Fruit fly (Drosophila melanogaster) whole organism, embryonic: ENCODE data around the gene Mekk1.

Source experiments
- C15 ChIP-seq: fragments of 200-800 bp; sonication (Bioruptor generic); IDR thresholded peaks from 3 replicates; pipeline ENCODE4 v1.3.6; 2022; ENCODE audit warnings: missing biosample characterization, missing genetic modification characterization
- CG12236 ChIP-seq: fragments of 200-800 bp; sonication (Bioruptor generic); optimal IDR thresholded peaks from 2 replicates; lab custom pipeline; 2016; ENCODE audit warnings: missing biosample characterization, missing genetic modification characterization
- CG13287 ChIP-seq: fragments of 200-800 bp; sonication (Bioruptor generic); IDR thresholded peaks from 2 replicates; pipeline ENCODE4 v1.3.6; 2022; ENCODE audit warnings: missing biosample characterization, missing genetic modification characterization; ENCODE audit not compliant: partially characterized antibody
- CG13424 ChIP-seq: fragments of 200-800 bp; sonication (Bioruptor generic); optimal IDR thresholded peaks from 2 replicates; lab custom pipeline; 2019; ENCODE audit warnings: missing biosample characterization, mild to moderate bottlenecking, missing genetic modification characterization, moderate library complexity
- CG15073 ChIP-seq: fragments of 200-800 bp; sonication (Bioruptor generic); optimal IDR thresholded peaks from 2 replicates; lab custom pipeline; 2016; ENCODE audit warnings: missing biosample characterization, missing genetic modification characterization
- CG16813 ChIP-seq: fragments of 200-800 bp; sonication (Bioruptor generic); IDR thresholded peaks from 3 replicates; pipeline ENCODE4 v1.3.6; 2022; ENCODE audit warnings: missing biosample characterization, missing genetic modification characterization; ENCODE audit not compliant: partially characterized antibody
- CG18011 ChIP-seq: fragments of 200-800 bp; sonication (Bioruptor generic); optimal IDR thresholded peaks from 2 replicates; lab custom pipeline; 2017; ENCODE audit warnings: missing biosample characterization, missing genetic modification characterization, mild to moderate bottlenecking, moderate library complexity, missing genotype
- CG2199 ChIP-seq: fragments of 200-800 bp; sonication (Bioruptor generic); IDR thresholded peaks from 3 replicates; pipeline ENCODE4 v1.3.6; 2022; ENCODE audit warnings: missing biosample characterization, missing genetic modification characterization
- CG30020 ChIP-seq: fragments of 200-800 bp; optimal IDR thresholded peaks from 2 replicates; lab custom pipeline; 2019; ENCODE audit warnings: missing biosample characterization, mild to moderate bottlenecking, missing genetic modification characterization, moderate library complexity
- CG8388 ChIP-seq: fragments of 200-800 bp; sonication (Bioruptor generic); optimal IDR thresholded peaks from 2 replicates; lab custom pipeline; 2019; ENCODE audit warnings: missing biosample characterization, mild to moderate bottlenecking, missing genetic modification characterization, moderate library complexity
- CG9437 ChIP-seq: fragments of 200-800 bp; sonication (Bioruptor generic); optimal IDR thresholded peaks from 2 replicates; lab custom pipeline; 2018; ENCODE audit warnings: missing biosample characterization, mild to moderate bottlenecking, missing genetic modification characterization
- D19B ChIP-seq: fragments of 200-800 bp; sonication (Bioruptor generic); optimal IDR thresholded peaks from 2 replicates; lab custom pipeline; 2017; ENCODE audit warnings: missing biosample characterization, mild to moderate bottlenecking, missing genetic modification characterization
- Ets65A ChIP-seq: fragments of 200-800 bp; sonication (Bioruptor generic); peaks from one replicate; lab custom pipeline; 2016; ENCODE audit warnings: missing biosample characterization, missing genetic modification characterization
- HHEX ChIP-seq: fragments of 200-800 bp; sonication (Bioruptor generic); optimal IDR thresholded peaks from 3 replicates; lab custom pipeline; 2017; ENCODE audit warnings: missing biosample characterization, mild to moderate bottlenecking, missing genetic modification characterization, missing genetic modification reagents
- HLH4C ChIP-seq: fragments of 200-800 bp; sonication (Bioruptor generic); IDR thresholded peaks from 3 replicates; pipeline ENCODE4 v1.3.6; 2022; ENCODE audit warnings: missing biosample characterization, missing genetic modification characterization; ENCODE audit not compliant: partially characterized antibody
- MESR4 ChIP-seq: fragments of 200-800 bp; sonication (Bioruptor generic); optimal IDR thresholded peaks from 2 replicates; lab custom pipeline; 2018; ENCODE audit warnings: missing biosample characterization, mild to moderate bottlenecking, missing genetic modification characterization, moderate library complexity
- Med ChIP-seq: fragments of 200-800 bp; sonication (Bioruptor generic); peaks from one replicate; lab custom pipeline; 2016; ENCODE audit warnings: missing biosample characterization, missing genetic modification characterization, mild to moderate bottlenecking, inconsistent platforms, moderate library complexity
- Mes4 ChIP-seq: fragments of 200-800 bp; sonication (Bioruptor generic); optimal IDR thresholded peaks from 2 replicates; lab custom pipeline; 2016; ENCODE audit warnings: missing biosample characterization, missing genetic modification characterization
- NK7.1 ChIP-seq: fragments of 200-800 bp; sonication (Bioruptor generic); optimal IDR thresholded peaks from 3 replicates; lab custom pipeline; 2016; ENCODE audit warnings: missing biosample characterization, missing genetic modification characterization
- Neu2 ChIP-seq: fragments of 200-800 bp; sonication (Bioruptor generic); optimal IDR thresholded peaks from 3 replicates; lab custom pipeline; 2016; ENCODE audit warnings: missing biosample characterization, missing genetic modification characterization, borderline replicate concordance
- Nf-YC ChIP-seq: fragments of 200-800 bp; optimal IDR thresholded peaks from 3 replicates; lab custom pipeline; 2019; ENCODE audit warnings: missing biosample characterization, mild to moderate bottlenecking, missing genetic modification characterization, moderate library complexity
- Opbp ChIP-seq: fragments of 200-800 bp; sonication (Bioruptor generic); IDR thresholded peaks from 3 replicates; pipeline ENCODE4 v1.3.6; 2022; ENCODE audit warnings: missing biosample characterization, missing genetic modification characterization; ENCODE audit not compliant: partially characterized antibody
- Vsx1 ChIP-seq: fragments of 200-800 bp; sonication (Bioruptor generic); optimal IDR thresholded peaks from 2 replicates; lab custom pipeline; 2017; ENCODE audit warnings: missing biosample characterization, mild to moderate bottlenecking, missing genetic modification characterization, missing genetic modification reagents
- ato ChIP-seq: fragments of 200-800 bp; sonication (Bioruptor generic); IDR thresholded peaks from 2 replicates; pipeline ENCODE4 v1.3.6; 2022; ENCODE audit warnings: missing biosample characterization, missing genetic modification characterization; ENCODE audit not compliant: partially characterized antibody
- crc ChIP-seq: fragments of 200-800 bp; sonication (Bioruptor generic); optimal IDR thresholded peaks from 2 replicates; lab custom pipeline; 2016; ENCODE audit warnings: missing biosample characterization, missing genetic modification characterization
- dpn ChIP-seq, 2 experiments: fragments of 200-800 bp; sonication (Bioruptor generic); optimal IDR thresholded peaks; 3 replicates each; lab custom pipeline; 2016; ENCODE audit warnings: missing biosample characterization in 2 of 2, missing genetic modification characterization in 2 of 2
- exex ChIP-seq: fragments of 200-800 bp; sonication (Bioruptor generic); optimal IDR thresholded peaks from 4 replicates; lab custom pipeline; 2018; ENCODE audit warnings: missing biosample characterization, mild to moderate bottlenecking, missing genetic modification characterization, moderate library complexity
- pzg ChIP-seq: fragments of 200-800 bp; sonication (Bioruptor generic); optimal IDR thresholded peaks from 3 replicates; lab custom pipeline; 2018; ENCODE audit warnings: missing biosample characterization, mild to moderate bottlenecking, missing genetic modification characterization, moderate library complexity
- repo ChIP-seq: fragments of 200-800 bp; sonication (Bioruptor generic); optimal IDR thresholded peaks from 2 replicates; lab custom pipeline; 2016; ENCODE audit warnings: missing biosample characterization, missing genetic modification characterization
- row ChIP-seq: fragments of 200-800 bp; sonication (Bioruptor generic); IDR thresholded peaks from 3 replicates; pipeline ENCODE4 v1.3.6; 2022; ENCODE audit warnings: missing biosample characterization, missing genetic modification characterization
- sd ChIP-seq: fragments of 200-800 bp; sonication (Bioruptor generic); optimal IDR thresholded peaks from 3 replicates; lab custom pipeline; 2018; ENCODE audit warnings: missing biosample characterization, mild to moderate bottlenecking, missing genetic modification characterization, moderate library complexity
- so ChIP-seq: fragments of 200-800 bp; sonication (Bioruptor generic); IDR thresholded peaks from 3 replicates; pipeline ENCODE4 v1.3.6; 2022; ENCODE audit warnings: missing biosample characterization, missing genetic modification characterization
- stwl ChIP-seq: fragments of 200-800 bp; sonication (Bioruptor generic); optimal IDR thresholded peaks from 3 replicates; lab custom pipeline; 2018; ENCODE audit warnings: missing biosample characterization, mild to moderate bottlenecking, missing genetic modification characterization, moderate library complexity
- unpg ChIP-seq: fragments of 200-800 bp; sonication (Bioruptor generic); optimal IDR thresholded peaks from 3 replicates; lab custom pipeline; 2018; ENCODE audit warnings: missing biosample characterization, mild to moderate bottlenecking, missing genetic modification characterization, moderate library complexity

Mekk1 gene

dm6 chr3R:18733580-18733979 lies 9.8 kb downstream of the Mekk1 start (continued):
- TF ChIP-seq so: no peak
- 0 out of 3 replicates have a peak, but pooled peaks have one; percentile 12 for TF ChIP-seq Opbp (GFP tag; lab: Robert Waterston, UW)
- TF ChIP-seq HHEX (GFP tag; lab: Kevin White, UChicago): no peak
- no peak for TF ChIP-seq Vsx1 (GFP tag; lab: Kevin White, UChicago)
- TF ChIP-seq Nf-YC: no peak

- TF ChIP-seq CG30020 (tag; lab: Kevin White, UChicago) (no peak), CG16813 (GFP tag; lab: Robert Waterston, UW) (no peak), CG2199 (no peak), row (GFP tag; lab: Robert Waterston, UW) (no peak), D19B (no peak), sd (tag; lab: Kevin White, UChicago) (no peak), CG13424 (tag; lab: Kevin White, UChicago) (no peak), CG8388 (GFP tag; lab: Kevin White, UChicago) (no peak), repo (GFP tag; lab: Kevin White, UChicago) (no peak), ato (GFP tag; lab: Robert Waterston, UW) (no peak)
- TF ChIP-seq, all 482 proteins: peak for 0
Observed at dm6 chr3R:18732381-18732780, 11.0 kb downstream of the Mekk1 start, which contains the start of gene CG14302. TSS of gene CG14302 (plus strand) at chr3R:18732681.

DNA sequence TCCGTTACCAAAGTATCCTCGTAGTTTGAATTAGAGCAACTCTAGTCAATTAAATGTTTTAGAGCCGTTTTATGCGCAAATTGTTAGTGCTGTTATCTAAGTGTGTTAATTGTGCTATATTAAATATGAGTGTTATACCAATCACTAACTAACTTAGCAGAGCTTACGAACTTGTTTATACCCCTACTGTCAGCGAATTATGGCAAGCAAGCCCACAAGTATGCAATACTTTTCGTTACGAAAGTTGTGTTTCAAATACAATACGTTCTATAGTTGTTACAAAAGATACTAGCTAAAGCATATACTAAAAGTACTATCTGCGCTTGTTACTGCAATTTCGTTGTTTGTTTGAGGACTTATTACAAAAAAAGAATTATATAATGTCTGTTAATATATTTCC lies 12.2 kb downstream of the Mekk1 start:
- TF ChIP-seq MESR4 (GFP tag; lab: Kevin White, UChicago): no peak
- TF ChIP-seq crc (GFP tag; lab: Kevin White, UChicago): no peak
- peak; percentile 20 for TF ChIP-seq CG15073 (GFP tag; lab: Kevin White, UChicago)
- TF ChIP-seq NK7.1: no peak
- TF ChIP-seq stwl (tag; lab: Kevin White, UChicago): peak; percentile 14
- TF ChIP-seq CG18011 (GFP tag; lab: Kevin White, UChicago): peak; percentile 86
- peak; percentile 2 for TF ChIP-seq pzg (GFP tag; lab: Kevin White, UChicago)
- TF ChIP-seq Med (GFP tag; lab: Kevin White, UChicago): no peak
- TF ChIP-seq unpg (GFP tag; lab: Kevin White, UChicago): no peak
- no peak for TF ChIP-seq C15
- TF ChIP-seq exex (tag; lab: Kevin White, UChicago): peak; percentile 20
- TF ChIP-seq CG9437 (GFP tag; lab: Kevin White, UChicago): peak; percentile 97
- peak; percentile 9; the same call in 1 of the 2 replicates for TF ChIP-seq CG13287 (GFP tag; lab: Robert Waterston, UW)

- TF ChIP-seq NK7.1: no peak
- TF ChIP-seq dpn (GFP tag; optimal IDR thresholded peaks at IDR 0.05; lab: Kevin White, UChicago): no peak
- no peak for TF ChIP-seq Neu2
Observed at dm6 chr3R:18728368-18728767, 15.0 kb downstream of the Mekk1 start, which contains the start of gene CG7715. TSS of gene CG7715 (minus strand) at chr3R:18728468.

DNA sequence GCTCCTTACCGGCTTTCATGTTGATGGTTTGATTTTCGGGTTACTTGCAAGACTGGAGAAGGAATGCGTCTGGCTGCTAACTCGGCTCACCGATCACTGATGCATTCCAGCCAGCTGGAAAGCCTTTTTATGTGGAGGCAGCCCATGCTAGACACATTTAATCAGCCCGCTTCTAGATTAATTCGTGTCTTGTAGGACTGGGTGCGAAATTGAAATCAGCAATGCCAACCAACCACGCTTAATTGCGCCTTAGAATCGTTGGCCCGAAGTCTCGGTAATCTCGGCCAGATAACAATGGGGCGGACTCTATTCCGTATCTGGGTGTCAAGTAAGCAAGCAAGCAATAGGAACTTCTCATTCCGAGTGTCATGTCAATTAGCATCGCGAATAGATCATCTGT lies 17.1 kb downstream of the Mekk1 start, which contains the start of gene CG7714:
CG7714 (minus strand) TSS at position 101 of the 400 bp plus-strand sequence.
- TF ChIP-seq NK7.1 (no peak), CG12236 (GFP tag; lab: Kevin White, UChicago) (no peak), HLH4C (no peak), Ets65A (GFP tag; lab: Kevin White, UChicago) (peak; percentile 20), Mes4 (no peak)
- TF ChIP-seq, all 482 proteins: peak for 1
